Worm (Caenorhabditis elegans) whole organism, L4 larva: Measurements from ENCODE around the gene F32D8.7.

Source experiments
- F10B5.3 ChIP-seq: sonication (generic microtip); optimal IDR thresholded peaks from 2 replicates; lab custom pipeline; 2016; ENCODE audit warnings: mild to moderate bottlenecking, missing genetic modification characterization, missing compliant biosample characterization
- F26F4.8 ChIP-seq: fragments of 200-800 bp; sonication (Bioruptor generic); conservative IDR thresholded peaks from 2 replicates; pipeline ENCODE4 v1.3.6; 2022; ENCODE audit warnings: missing genetic modification characterization, missing compliant biosample characterization
- F37D6.2 ChIP-seq: sonication (generic microtip); optimal IDR thresholded peaks from 2 replicates; lab custom pipeline; 2016; ENCODE audit warnings: mild to moderate bottlenecking, missing genetic modification characterization, missing compliant biosample characterization
- F44E2.7 ChIP-seq: fragments of 200-800 bp; sonication (Bioruptor generic); IDR thresholded peaks from 2 replicates; pipeline ENCODE4 v2.1.2; 2022; ENCODE audit warnings: missing genetic modification characterization, missing compliant biosample characterization
- F49E8.2 ChIP-seq: sonication (generic microtip); optimal IDR thresholded peaks from 2 replicates; lab custom pipeline; 2016; ENCODE audit warnings: missing compliant biosample characterization, mild to moderate bottlenecking, missing genetic modification characterization, borderline replicate concordance
- R02D3.7 ChIP-seq: fragments of 150-350 bp; sonication (generic microtip); optimal IDR thresholded peaks from 3 replicates; lab custom pipeline; 2014; ENCODE audit warnings: missing biosample characterization, missing genetic modification characterization
- T20F7.1 ChIP-seq: fragments of 200-800 bp; sonication (Bioruptor generic); optimal IDR thresholded peaks from 2 replicates; lab custom pipeline; 2018; ENCODE audit warnings: mild to moderate bottlenecking, missing genetic modification characterization, missing compliant biosample characterization
- T26A8.4 ChIP-seq: fragments of 200-800 bp; sonication (Bioruptor generic); IDR thresholded peaks from 2 replicates; pipeline ENCODE4 v1.3.6; 2022; ENCODE audit warnings: missing genetic modification characterization, missing compliant biosample characterization
- Y105C5A.15 ChIP-seq: fragments of 200-800 bp; sonication (Bioruptor generic); IDR thresholded peaks from 2 replicates; pipeline ENCODE4 v1.3.6; 2022; ENCODE audit warnings: missing genetic modification characterization, missing compliant biosample characterization
- Y48G9A.11 ChIP-seq: fragments of 200-800 bp; sonication (Bioruptor generic); IDR thresholded peaks from 2 replicates; pipeline ENCODE4 v1.3.6; 2022; ENCODE audit warnings: missing genetic modification reagents, missing genetic modification characterization, missing compliant biosample characterization
- Y5F2A.4 ChIP-seq: fragments of 200-800 bp; sonication (Bioruptor generic); optimal IDR thresholded peaks from 2 replicates; lab custom pipeline; 2018; ENCODE audit warnings: mild to moderate bottlenecking, missing genetic modification characterization, missing compliant biosample characterization
- Y75B8A.6 ChIP-seq: fragments of 200-800 bp; sonication (Bioruptor generic); IDR thresholded peaks from 2 replicates; pipeline ENCODE4 v1.3.6; 2022; ENCODE audit warnings: missing genetic modification reagents, missing genetic modification characterization, missing compliant biosample characterization
- ZK337.2 ChIP-seq: fragments of 200-800 bp; sonication (Bioruptor generic); IDR thresholded peaks from 2 replicates; pipeline ENCODE4 v1.3.6; 2022; ENCODE audit warnings: missing genetic modification reagents, missing genetic modification characterization, missing compliant biosample characterization
- ZK546.5 ChIP-seq, 2 experiments: sonication (generic microtip); optimal IDR thresholded peaks; 2 replicates each; lab custom pipeline; 2017; ENCODE audit warnings: missing biosample characterization in 2 of 2, missing genetic modification characterization in 2 of 2
- attf-4 ChIP-seq: sonication (generic microtip); optimal IDR thresholded peaks from 3 replicates; lab custom pipeline; 2017; ENCODE audit warnings: missing biosample characterization, missing genetic modification characterization
- ceh-20 ChIP-seq: fragments of 200-800 bp; sonication (Bioruptor generic); IDR thresholded peaks from 2 replicates; pipeline ENCODE4 v1.3.6; 2022; ENCODE audit warnings: missing genetic modification reagents, missing genetic modification characterization, missing compliant biosample characterization
- ceh-28 ChIP-seq: fragments of 150-350 bp; optimal IDR thresholded peaks from 2 replicates; lab custom pipeline; 2014; ENCODE audit warnings: missing biosample characterization, missing genetic modification reagents, missing genetic modification characterization
- ceh-82 ChIP-seq: sonication (generic microtip); optimal IDR thresholded peaks from 2 replicates; lab custom pipeline; 2017; ENCODE audit warnings: missing biosample characterization, missing genetic modification characterization
- cey-2 ChIP-seq: sonication (generic microtip); optimal IDR thresholded peaks from 3 replicates; lab custom pipeline; 2017; ENCODE audit warnings: missing genetic modification characterization, mild to moderate bottlenecking, missing compliant biosample characterization, antibody characterized with exemption, borderline replicate concordance; ENCODE audit not compliant: insufficient read depth
- ctbp-1 ChIP-seq: fragments of 200-800 bp; sonication (Bioruptor generic); IDR thresholded peaks from 2 replicates; pipeline ENCODE4 v1.3.6; 2022; ENCODE audit warnings: missing genetic modification reagents, missing genetic modification characterization, missing compliant biosample characterization
- daf-8 ChIP-seq: fragments of 200-800 bp; sonication (Bioruptor generic); IDR thresholded peaks from 2 replicates; pipeline ENCODE4 v1.3.6; 2022; ENCODE audit warnings: missing genetic modification characterization, missing compliant biosample characterization
- dmd-6 ChIP-seq: fragments of 200-800 bp; sonication (Bioruptor generic); IDR thresholded peaks from 2 replicates; pipeline ENCODE4 v1.3.6; 2022; ENCODE audit warnings: missing genetic modification reagents, missing genetic modification characterization, missing compliant biosample characterization
- duxl-1 ChIP-seq: sonication (generic microtip); optimal IDR thresholded peaks from 2 replicates; lab custom pipeline; 2016; ENCODE audit warnings: mild to moderate bottlenecking, missing genetic modification characterization, moderate library complexity, missing compliant biosample characterization; ENCODE audit not compliant: poor library complexity
- egl-27 ChIP-seq: sonication (generic microtip); optimal IDR thresholded peaks from 3 replicates; lab custom pipeline; 2017; ENCODE audit warnings: missing biosample characterization, missing genetic modification reagents, missing genetic modification characterization
- egl-43 ChIP-seq: fragments of 200-800 bp; sonication (Bioruptor generic); IDR thresholded peaks from 2 replicates; pipeline ENCODE4 v1.3.6; 2022; ENCODE audit warnings: missing genetic modification reagents, missing genetic modification characterization, missing compliant biosample characterization
- hif-1 ChIP-seq, 2 experiments: sonication (generic microtip); optimal IDR thresholded peaks; 2 replicates each; lab custom pipeline; 2016 to 2017; ENCODE audit warnings: missing compliant biosample characterization in 2 of 2, missing genetic modification characterization in 2 of 2, missing genetic modification reagents in 2 of 2, missing genotype in 2 of 2, mild to moderate bottlenecking in 1 of 2
- hlh-11 ChIP-seq: fragments of 200-800 bp; sonication (Bioruptor generic); optimal IDR thresholded peaks from 2 replicates; lab custom pipeline; 2018; ENCODE audit warnings: mild to moderate bottlenecking, missing genetic modification characterization, missing compliant biosample characterization
- hmg-1.1 ChIP-seq: fragments of 200-800 bp; sonication (Bioruptor generic); IDR thresholded peaks from 2 replicates; pipeline ENCODE4 v1.3.6; 2022; ENCODE audit warnings: missing genetic modification reagents, missing genetic modification characterization, missing compliant biosample characterization
- jun-1 ChIP-seq: fragments of 150-350 bp; optimal IDR thresholded peaks from 2 replicates; lab custom pipeline; 2014; ENCODE audit warnings: missing biosample characterization, missing genetic modification reagents, missing genetic modification characterization
- lim-7 ChIP-seq: fragments of 200-800 bp; sonication (Bioruptor generic); IDR thresholded peaks from 2 replicates; pipeline ENCODE4 v1.3.6; 2022; ENCODE audit warnings: missing genetic modification characterization, missing compliant biosample characterization
- lin-1 ChIP-seq: fragments of 200-800 bp; sonication (Bioruptor generic); IDR thresholded peaks from 2 replicates; pipeline ENCODE4 v1.3.6; 2022; ENCODE audit warnings: missing genetic modification reagents, missing genetic modification characterization, missing compliant biosample characterization
- lin-13 ChIP-seq: fragments of 150-350 bp; optimal IDR thresholded peaks from 2 replicates; lab custom pipeline; 2014; ENCODE audit warnings: missing biosample characterization, missing genetic modification reagents, missing genetic modification characterization
- lin-29 ChIP-seq: fragments of 200-800 bp; sonication (Bioruptor generic); IDR thresholded peaks from 2 replicates; pipeline ENCODE4 v1.3.6; 2022; ENCODE audit warnings: missing genetic modification reagents, missing genetic modification characterization, missing compliant biosample characterization
- madf-5 ChIP-seq, 2 experiments: fragments of 200-800 bp; sonication (Bioruptor generic); IDR thresholded peaks; 2 replicates each; pipeline ENCODE4 v1.3.6; 2022; ENCODE audit warnings: missing compliant biosample characterization in 2 of 2, missing genetic modification characterization in 2 of 2
- mdl-1 ChIP-seq, 2 experiments: fragments of 150-350 bp in 1 of 2; sonication (generic microtip) in 1 of 2; optimal IDR thresholded peaks; 2 replicates each; lab custom pipeline; 2014 to 2017; ENCODE audit warnings: missing biosample characterization in 2 of 2, missing genetic modification characterization in 2 of 2
- mep-1 ChIP-seq: fragments of 150-350 bp; sonication (generic microtip); optimal IDR thresholded peaks from 3 replicates; lab custom pipeline; 2014; ENCODE audit warnings: missing biosample characterization, missing genetic modification characterization
- mes-2 ChIP-seq: sonication (generic microtip); optimal IDR thresholded peaks from 2 replicates; lab custom pipeline; 2016; ENCODE audit warnings: missing genotype, mild to moderate bottlenecking, missing genetic modification characterization, missing compliant biosample characterization; ENCODE audit not compliant: poor library complexity, severe bottlenecking
- mxl-3 ChIP-seq: fragments of 200-800 bp; sonication (Bioruptor generic); optimal IDR thresholded peaks from 2 replicates; lab custom pipeline; 2018; ENCODE audit warnings: mild to moderate bottlenecking, missing genetic modification characterization, missing compliant biosample characterization
- nhr-11 ChIP-seq: fragments of 150-350 bp; optimal IDR thresholded peaks from 2 replicates; lab custom pipeline; 2014; ENCODE audit warnings: missing biosample characterization, missing genetic modification characterization
- nhr-237 ChIP-seq: sonication (generic microtip); optimal IDR thresholded peaks from 2 replicates; lab custom pipeline; 2017; ENCODE audit warnings: missing biosample characterization, missing genetic modification characterization
- nhr-25 ChIP-seq: sonication (generic microtip); optimal IDR thresholded peaks from 2 replicates; lab custom pipeline; 2017; ENCODE audit warnings: missing genetic modification characterization, mild to moderate bottlenecking, missing compliant biosample characterization, antibody characterized with exemption, moderate library complexity, borderline replicate concordance; ENCODE audit not compliant: insufficient read depth
- nhr-76 ChIP-seq: fragments of 150-350 bp; optimal IDR thresholded peaks from 2 replicates; lab custom pipeline; 2014; ENCODE audit warnings: missing biosample characterization, missing genetic modification characterization
- pqm-1 ChIP-seq: sonication (generic microtip); optimal IDR thresholded peaks from 2 replicates; lab custom pipeline; 2017; ENCODE audit warnings: missing biosample characterization, missing genetic modification characterization
- saeg-2 ChIP-seq: fragments of 200-800 bp; sonication (Bioruptor generic); IDR thresholded peaks from 2 replicates; pipeline ENCODE4 v1.3.6; 2022; ENCODE audit warnings: missing genetic modification reagents, missing genetic modification characterization, missing compliant biosample characterization
- snpc-1.2 ChIP-seq: fragments of 200-800 bp; sonication (Bioruptor generic); IDR thresholded peaks from 2 replicates; pipeline ENCODE4 v1.3.6; 2022; ENCODE audit warnings: missing genetic modification reagents, missing genetic modification characterization, missing compliant biosample characterization
- spr-3 ChIP-seq: fragments of 200-800 bp; sonication (Bioruptor generic); optimal IDR thresholded peaks from 2 replicates; lab custom pipeline; 2018; ENCODE audit warnings: mild to moderate bottlenecking, missing genetic modification characterization, missing compliant biosample characterization
- unc-130 ChIP-seq: sonication (generic microtip); optimal IDR thresholded peaks from 2 replicates; lab custom pipeline; 2016; ENCODE audit warnings: missing genetic modification reagents, missing genetic modification characterization, missing compliant biosample characterization
- zag-1 ChIP-seq: fragments of 150-350 bp; optimal IDR thresholded peaks from 2 replicates; lab custom pipeline; 2014; ENCODE audit warnings: missing biosample characterization, missing genetic modification characterization
- zfp-3 ChIP-seq: fragments of 200-800 bp; sonication (Bioruptor generic); conservative IDR thresholded peaks from 2 replicates; pipeline ENCODE4 v1.3.6; 2022; ENCODE audit warnings: missing genetic modification reagents, missing genetic modification characterization, missing compliant biosample characterization
- zip-2 ChIP-seq: fragments of 150-350 bp; optimal IDR thresholded peaks from 2 replicates; lab custom pipeline; 2014; ENCODE audit warnings: missing biosample characterization, missing genetic modification characterization
- ztf-7 ChIP-seq: fragments of 150-350 bp; optimal IDR thresholded peaks from 2 replicates; lab custom pipeline; 2014; ENCODE audit warnings: missing biosample characterization, missing genetic modification characterization

F32D8.7 gene

ce11 chrV:10897106-10897171, 1.3 kb upstream of the F32D8.7 start, which contains the start of gene sec-61.G:
Gene sec-61.G (minus strand): TSS chrV:10897143.
- TF ChIP-seq hlh-11 (tag; lab: Kevin White, UChicago) (no peak), spr-3 (GFP tag; lab: Kevin White, UChicago) (no peak), mep-1 (tag; lab: Kevin White, UChicago) (no peak), nhr-76 (tag; lab: Kevin White, UChicago) (no peak), zag-1 (tag; lab: Kevin White, UChicago) (no peak), ceh-82 (no peak), F44E2.7 (no peak), Y5F2A.4 (no peak), lin-1 (no peak), lim-7 (no peak), mxl-3 (no peak), zfp-3 (GFP tag; lab: Robert Waterston, UW) (no peak), F10B5.3 (tag; lab: Kevin White, UChicago) (no peak), saeg-2 (GFP tag; lab: Robert Waterston, UW) (no peak), jun-1 (tag; lab: Kevin White, UChicago) (no peak), nhr-25 (no peak), ceh-20 (GFP tag; lab: Robert Waterston, UW) (no peak), nhr-237 (no peak), mes-2 (no peak)

ce11 chrV:10897172-10897571, 1.1 kb upstream of the F32D8.7 start:
- peak; percentile 96 for TF ChIP-seq duxl-1
- peak; percentile 97 for TF ChIP-seq ctbp-1 (GFP tag; lab: Robert Waterston, UW)
- TF ChIP-seq unc-130 (GFP tag; lab: Kevin White, UChicago): peak; percentile 97
- TF ChIP-seq nhr-237: peak; percentile 80
- peak; percentile 95 for TF ChIP-seq hmg-1.1 (GFP tag; lab: Robert Waterston, UW)
- peak; percentile 1 for TF ChIP-seq R02D3.7 (tag; lab: Kevin White, UChicago)
- no peak for TF ChIP-seq F26F4.8 (GFP tag; lab: Robert Waterston, UW)
- peak; percentile 94 for TF ChIP-seq T20F7.1 (GFP tag; lab: Kevin White, UChicago)
- TF ChIP-seq ZK546.5 (tag; optimal IDR thresholded peaks at IDR 0.05; lab: Kevin White, UChicago): peak; percentile 97 to 100
- peak; percentile 12 for TF ChIP-seq egl-27 (tag; lab: Kevin White, UChicago)
- peak; percentile 97 for TF ChIP-seq F49E8.2 (tag; lab: Kevin White, UChicago)
- TF ChIP-seq snpc-1.2 (GFP tag; lab: Robert Waterston, UW): no peak; the same call in 1 of the 2 replicates
- peak; percentile 88 for TF ChIP-seq lin-29
- peak; percentile 96 for TF ChIP-seq lin-13 (GFP tag; lab: Kevin White, UChicago)
- peak; percentile 91 for TF ChIP-seq zip-2 (tag; lab: Kevin White, UChicago)
- peak; percentile 89 for TF ChIP-seq ZK337.2 (GFP tag; lab: Robert Waterston, UW)
- 0 out of 2 replicates have a peak, but pooled peaks have one; percentile 35 for TF ChIP-seq F44E2.7
- TF ChIP-seq Y105C5A.15 (GFP tag; lab: Robert Waterston, UW): no peak
- TF ChIP-seq lim-7: peak; percentile 52; the same call in 1 of the 2 replicates
- peak; percentile 39 for TF ChIP-seq attf-4
- TF ChIP-seq T26A8.4 (GFP tag; lab: Robert Waterston, UW): peak; percentile 98
- peak; percentile 94 for TF ChIP-seq egl-43 (GFP tag; lab: Robert Waterston, UW)
- TF ChIP-seq ztf-7 (tag; lab: Kevin White, UChicago): peak; percentile 92
- peak; percentile 67 to 94 for TF ChIP-seq hif-1 (tag; optimal IDR thresholded peaks at IDR 0.05; lab: Kevin White, UChicago)
- peak; percentile 68 to 85 for TF ChIP-seq mdl-1 (tag; optimal IDR thresholded peaks at IDR 0.05; lab: Kevin White, UChicago)
- TF ChIP-seq cey-2: peak; percentile 23
- TF ChIP-seq nhr-25: peak; percentile 98
- TF ChIP-seq nhr-11: peak; percentile 98
- TF ChIP-seq ceh-20 (GFP tag; lab: Robert Waterston, UW): peak; percentile 99
- TF ChIP-seq ceh-28 (tag; lab: Kevin White, UChicago): no peak
- TF ChIP-seq madf-5 (GFP tag; IDR thresholded peaks at IDR 0.05; lab: Robert Waterston, UW): peak; percentile 84 to 88
- peak; percentile 93 for TF ChIP-seq Y48G9A.11 (GFP tag; lab: Robert Waterston, UW)
- TF ChIP-seq F37D6.2 (tag; lab: Kevin White, UChicago): peak; percentile 94
- no peak for TF ChIP-seq daf-8 (GFP tag; lab: Robert Waterston, UW)
- peak; percentile 97 for TF ChIP-seq lin-1
- TF ChIP-seq Y75B8A.6: peak; percentile 98
- TF ChIP-seq dmd-6 (GFP tag; lab: Robert Waterston, UW): peak; percentile 99
- TF ChIP-seq mep-1 (tag; lab: Kevin White, UChicago): peak; percentile 99
- peak; percentile 87 for TF ChIP-seq pqm-1
